Fruit fly (Drosophila melanogaster): ENCODE measurements around the gene tgo.
A peak's percentile ranks its signal among the peaks of the same experiment; 100 is the strongest.

The tgo gene

DNA sequence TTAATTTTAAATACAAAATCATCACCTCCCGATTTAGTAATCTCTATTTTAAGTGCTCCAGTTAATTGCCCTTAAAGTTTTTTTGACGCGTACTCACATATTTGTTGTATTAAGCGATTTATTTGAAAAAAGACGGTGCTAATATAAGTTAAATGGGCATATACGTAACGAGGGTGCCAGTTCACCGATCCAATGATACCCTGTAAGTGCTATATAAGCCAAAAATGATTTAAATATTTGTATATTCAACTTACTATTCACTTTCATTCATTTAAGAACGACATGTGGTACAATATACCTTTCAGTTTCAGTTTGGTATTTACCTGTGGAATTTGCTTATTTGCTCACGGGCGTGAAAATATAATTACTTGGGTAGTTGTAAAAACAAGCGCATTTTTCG, 17.3 kb downstream of the tgo start (continued):
- TF ChIP-seq CG11085 (GFP tag; IDR thresholded peaks at IDR 0.05) (no peak), insv (GFP tag; optimal IDR thresholded peaks at IDR 0.05) (no peak), dmrt99B (tag; optimal IDR thresholded peaks at IDR 0.05) (no peak), Asciz (GFP tag; optimal IDR thresholded peaks at IDR 0.05) (no peak), pros (GFP tag; optimal IDR thresholded peaks at IDR 0.05) (no peak), bsh (GFP tag; optimal IDR thresholded peaks at IDR 0.05) (no peak), CG31224 (GFP tag; IDR thresholded peaks at IDR 0.05) (no peak), Lim3 (GFP tag; IDR thresholded peaks at IDR 0.05) (no peak), CG2120 (GFP tag; optimal IDR thresholded peaks at IDR 0.05) (peak; percentile 19), CG3726 (GFP tag; IDR thresholded peaks at IDR 0.05) (0 out of 3 replicates have a peak, but pooled peaks have one; percentile 6), twi (tag; optimal IDR thresholded peaks at IDR 0.05) (no peak), Dfd (GFP tag; optimal IDR thresholded peaks at IDR 0.05) (no peak), Med (GFP tag) (peak; percentile 73), CG12299 (tag; optimal IDR thresholded peaks at IDR 0.05) (no peak), CG4820 (GFP tag; optimal IDR thresholded peaks at IDR 0.05) (no peak), D19A (tag; optimal IDR thresholded peaks at IDR 0.05) (no peak), sim (GFP tag; IDR thresholded peaks at IDR 0.05) (no peak), CG8924 (tag; optimal IDR thresholded peaks at IDR 0.05) (no peak), Mrtf (GFP tag; IDR thresholded peaks at IDR 0.05) (no peak), CG10321 (GFP tag; IDR thresholded peaks at IDR 0.05) (no peak), so (GFP tag; IDR thresholded peaks at IDR 0.05) (no peak), fu2 (GFP tag; optimal IDR thresholded peaks at IDR 0.05) (no peak), Hsf (GFP tag; optimal IDR thresholded peaks at IDR 0.05) (no peak), sens-2 (GFP tag; IDR thresholded peaks at IDR 0.05) (no peak), sd (tag; optimal IDR thresholded peaks at IDR 0.05) (peak; percentile 34)

DNA sequence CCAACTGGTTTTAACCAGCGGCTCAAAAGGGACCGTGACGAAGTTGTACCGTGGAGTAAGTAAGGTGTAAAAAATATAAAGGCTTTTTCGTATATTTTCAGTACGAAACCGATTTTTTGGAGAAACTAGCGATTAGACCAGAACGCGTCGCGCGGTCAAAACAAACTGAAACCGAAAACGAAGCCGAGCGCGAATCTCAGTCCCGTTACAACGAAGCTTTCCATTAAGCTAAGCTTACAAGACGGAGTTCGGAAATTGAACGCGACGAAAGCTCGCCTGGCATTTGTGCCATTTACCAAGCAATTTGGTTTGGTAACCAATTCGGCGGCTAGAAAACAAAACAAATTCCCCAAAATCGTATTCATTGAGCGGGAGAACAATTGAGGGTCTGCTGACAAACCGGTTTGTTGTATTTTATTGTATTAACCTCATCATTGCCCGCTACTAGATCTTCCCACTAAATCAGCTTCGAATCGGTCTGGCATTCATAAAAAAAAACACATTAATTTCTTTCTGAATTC, 18.0 kb downstream of the tgo start:
- TF ChIP-seq slp2 (GFP tag; optimal IDR thresholded peaks at IDR 0.05): no peak
- TF ChIP-seq zen (tag; optimal IDR thresholded peaks at IDR 0.05): no peak
- no peak for TF ChIP-seq CG11560 (tag; IDR thresholded peaks at IDR 0.05)
- TF ChIP-seq Optix (GFP tag; IDR thresholded peaks at IDR 0.05): no peak
- TF ChIP-seq maf-S (GFP tag; optimal IDR thresholded peaks at IDR 0.05): no peak
- TF ChIP-seq sna (GFP tag; IDR thresholded peaks at IDR 0.05; ENCODE audit: partially characterized antibody): no peak
- TF ChIP-seq NC2α (GFP tag; optimal IDR thresholded peaks at IDR 0.05): no peak
- no peak for TF ChIP-seq unpg (GFP tag; optimal IDR thresholded peaks at IDR 0.05)
- no peak for TF ChIP-seq jigr1 (GFP tag; IDR thresholded peaks at IDR 0.05)
- TF ChIP-seq ab (GFP tag; optimal IDR thresholded peaks at IDR 0.05): no peak
- TF ChIP-seq Blimp-1 (GFP tag; optimal IDR thresholded peaks at IDR 0.05): peak; percentile 72
- TF ChIP-seq corto (GFP tag; optimal IDR thresholded peaks at IDR 0.05): no peak
- no peak for TF ChIP-seq HLH54F (GFP tag; optimal IDR thresholded peaks at IDR 0.05)
- peak; percentile 89 for TF ChIP-seq sd (tag; optimal IDR thresholded peaks at IDR 0.05)
- no peak for TF ChIP-seq CrebB (tag; optimal IDR thresholded peaks at IDR 0.05)
- TF ChIP-seq Deaf1 (tag; optimal IDR thresholded peaks at IDR 0.05): peak; percentile 87
- no peak for TF ChIP-seq CG14965 (GFP tag; optimal IDR thresholded peaks at IDR 0.05; ENCODE audit: borderline replicate concordance)
- peak; percentile 63 for TF ChIP-seq oc (tag; optimal IDR thresholded peaks at IDR 0.05)
- TF ChIP-seq amos (GFP tag; IDR thresholded peaks at IDR 0.05; ENCODE audit: partially characterized antibody): no peak
- TF ChIP-seq Sox102F (GFP tag; optimal IDR thresholded peaks at IDR 0.05): no peak
- no peak for TF ChIP-seq tap (tag; optimal IDR thresholded peaks at IDR 0.05)
- 0 out of 4 replicates have a peak, but pooled peaks have one; percentile 43 for TF ChIP-seq chinmo (GFP tag; IDR thresholded peaks at IDR 0.05; ENCODE audit: partially characterized antibody)
- TF ChIP-seq Dp (GFP tag; optimal IDR thresholded peaks at IDR 0.05): no peak
- TF ChIP-seq CG13123 (GFP tag; optimal IDR thresholded peaks at IDR 0.05): no peak
- no peak for TF ChIP-seq lov (optimal IDR thresholded peaks at IDR 0.05)
- TF ChIP-seq lov (GFP tag; IDR thresholded peaks at IDR 0.05): no peak
- no peak for TF ChIP-seq Bgb (GFP tag; IDR thresholded peaks at IDR 0.05; ENCODE audit: partially characterized antibody)
- TF ChIP-seq B-H1 (GFP tag; IDR thresholded peaks at IDR 0.05): no peak

Measured in whole organism, embryonic.